Fruit fly (Drosophila melanogaster): Measurements from ENCODE around the gene CG3558.

Gene CG3558

dm6 chr2L:2966917-2967316, 25.8 kb upstream of the CG3558 start (continued):
- TF ChIP-seq CG15696 (tag; optimal IDR thresholded peaks at IDR 0.05) (peak; percentile 31), kah (GFP tag; optimal IDR thresholded peaks at IDR 0.05) (no peak), Jarid2 (GFP tag; optimal IDR thresholded peaks at IDR 0.05) (no peak), Hmx (GFP tag; optimal IDR thresholded peaks at IDR 0.05) (no peak), CG6683 (GFP tag; optimal IDR thresholded peaks at IDR 0.05) (no peak), sr (GFP tag; IDR thresholded peaks at IDR 0.05) (no peak), sens-2 (GFP tag; IDR thresholded peaks at IDR 0.05) (peak; percentile 43; the same call in 1 of the 2 replicates), CG12219 (GFP tag; optimal IDR thresholded peaks at IDR 0.05) (no peak), tin (GFP tag; optimal IDR thresholded peaks at IDR 0.05) (no peak), stc (GFP tag; IDR thresholded peaks at IDR 0.05) (no peak), CG8359 (GFP tag; optimal IDR thresholded peaks at IDR 0.05; ENCODE audit: borderline replicate concordance) (peak; percentile 4), tll (GFP tag; optimal IDR thresholded peaks at IDR 0.05) (no peak), Deaf1 (tag; optimal IDR thresholded peaks at IDR 0.05) (no peak), Ets97D (GFP tag; optimal IDR thresholded peaks at IDR 0.05) (peak; percentile 91), dysf (GFP tag; IDR thresholded peaks at IDR 0.05) (no peak), Sry-δ (GFP tag; optimal IDR thresholded peaks at IDR 0.05) (no peak), CG2129 (GFP tag; IDR thresholded peaks at IDR 0.05; ENCODE audit: partially characterized antibody) (no peak), Sin3A (optimal IDR thresholded peaks at IDR 0.05) (no peak), insv (GFP tag; optimal IDR thresholded peaks at IDR 0.05) (no peak), CG18262 (tag; optimal IDR thresholded peaks at IDR 0.05) (no peak), bbx (GFP tag; IDR thresholded peaks at IDR 0.05; ENCODE audit: partially characterized antibody) (no peak), CG1647 (GFP tag; optimal IDR thresholded peaks at IDR 0.05) (no peak), CG12942 (GFP tag; optimal IDR thresholded peaks at IDR 0.05) (no peak), CG17385 (GFP tag; optimal IDR thresholded peaks at IDR 0.05) (peak; percentile 9), grn (GFP tag; optimal IDR thresholded peaks at IDR 0.05) (no peak), Eip74EF (GFP tag; optimal IDR thresholded peaks at IDR 0.05) (no peak), pum (GFP tag; optimal IDR thresholded peaks at IDR 0.05) (no peak), CG12299 (tag; optimal IDR thresholded peaks at IDR 0.05) (no peak), ERR (GFP tag; optimal IDR thresholded peaks at IDR 0.05) (no peak), twi (tag; optimal IDR thresholded peaks at IDR 0.05) (peak; percentile 13), stwl (tag; optimal IDR thresholded peaks at IDR 0.05) (peak; percentile 85), CG5180 (GFP tag; optimal IDR thresholded peaks at IDR 0.05) (no peak), CG5245 (GFP tag; optimal IDR thresholded peaks at IDR 0.05) (peak; percentile 2), Mes4 (GFP tag; optimal IDR thresholded peaks at IDR 0.05) (peak; percentile 25), CG13775 (GFP tag; optimal IDR thresholded peaks at IDR 0.05) (peak; percentile 15), fd102C (GFP tag; optimal IDR thresholded peaks at IDR 0.05) (peak; percentile 83), CG13123 (GFP tag; optimal IDR thresholded peaks at IDR 0.05) (no peak), esg (GFP tag; conservative IDR thresholded peaks at IDR 0.05) (no peak), bsh (GFP tag; optimal IDR thresholded peaks at IDR 0.05) (peak in 1 of 2 experiments; percentile 14), CG8765 (GFP tag; IDR thresholded peaks at IDR 0.05) (no peak), CG9215 (GFP tag; IDR thresholded peaks at IDR 0.05) (no peak), CG3838 (GFP tag; optimal IDR thresholded peaks at IDR 0.05) (no peak), CG17361 (GFP tag; IDR thresholded peaks at IDR 0.05) (0 out of 3 replicates have a peak, but pooled peaks have one; percentile 34), gcm (GFP tag; optimal IDR thresholded peaks at IDR 0.05) (no peak), CG10543 (GFP tag; optimal IDR thresholded peaks at IDR 0.05) (no peak)
